Worm (Caenorhabditis elegans) whole organism, L4 larva: ENCODE results near the gene haao-1.
A peak's percentile ranks its signal among the peaks of the same experiment; 100 is the strongest.

Experiments
- F10B5.3 ChIP-seq: sonication (generic microtip); optimal IDR thresholded peaks from 2 replicates; lab custom pipeline; 2016; ENCODE audit warnings: mild to moderate bottlenecking, missing genetic modification characterization, missing compliant biosample characterization
- F26F4.8 ChIP-seq: fragments of 200-800 bp; sonication (Bioruptor generic); conservative IDR thresholded peaks from 2 replicates; pipeline ENCODE4 v1.3.6; 2022; ENCODE audit warnings: missing genetic modification characterization, missing compliant biosample characterization
- F37D6.2 ChIP-seq: sonication (generic microtip); optimal IDR thresholded peaks from 2 replicates; lab custom pipeline; 2016; ENCODE audit warnings: mild to moderate bottlenecking, missing genetic modification characterization, missing compliant biosample characterization
- F49E8.2 ChIP-seq: sonication (generic microtip); optimal IDR thresholded peaks from 2 replicates; lab custom pipeline; 2016; ENCODE audit warnings: missing compliant biosample characterization, mild to moderate bottlenecking, missing genetic modification characterization, borderline replicate concordance
- R02D3.7 ChIP-seq: fragments of 150-350 bp; sonication (generic microtip); optimal IDR thresholded peaks from 3 replicates; lab custom pipeline; 2014; ENCODE audit warnings: missing biosample characterization, missing genetic modification characterization
- T26A8.4 ChIP-seq: fragments of 200-800 bp; sonication (Bioruptor generic); IDR thresholded peaks from 2 replicates; pipeline ENCODE4 v1.3.6; 2022; ENCODE audit warnings: missing genetic modification characterization, missing compliant biosample characterization
- Y105C5A.15 ChIP-seq: fragments of 200-800 bp; sonication (Bioruptor generic); IDR thresholded peaks from 2 replicates; pipeline ENCODE4 v1.3.6; 2022; ENCODE audit warnings: missing genetic modification characterization, missing compliant biosample characterization
- Y75B8A.6 ChIP-seq: fragments of 200-800 bp; sonication (Bioruptor generic); IDR thresholded peaks from 2 replicates; pipeline ENCODE4 v1.3.6; 2022; ENCODE audit warnings: missing genetic modification reagents, missing genetic modification characterization, missing compliant biosample characterization
- ZK337.2 ChIP-seq: fragments of 200-800 bp; sonication (Bioruptor generic); IDR thresholded peaks from 2 replicates; pipeline ENCODE4 v1.3.6; 2022; ENCODE audit warnings: missing genetic modification reagents, missing genetic modification characterization, missing compliant biosample characterization
- ZK546.5 ChIP-seq, 2 experiments: sonication (generic microtip); optimal IDR thresholded peaks; 2 replicates each; lab custom pipeline; 2017; ENCODE audit warnings: missing biosample characterization in 2 of 2, missing genetic modification characterization in 2 of 2
- aha-1 ChIP-seq: fragments of 150-350 bp; peaks from one replicate; lab custom pipeline; 2014; ENCODE audit warnings: missing biosample characterization, missing genetic modification characterization
- ceh-20 ChIP-seq: fragments of 200-800 bp; sonication (Bioruptor generic); IDR thresholded peaks from 2 replicates; pipeline ENCODE4 v1.3.6; 2022; ENCODE audit warnings: missing genetic modification reagents, missing genetic modification characterization, missing compliant biosample characterization
- ceh-62 ChIP-seq: sonication (generic microtip); optimal IDR thresholded peaks from 2 replicates; lab custom pipeline; 2017; ENCODE audit warnings: missing biosample characterization, missing genetic modification characterization
- cey-2 ChIP-seq: sonication (generic microtip); optimal IDR thresholded peaks from 3 replicates; lab custom pipeline; 2017; ENCODE audit warnings: missing genetic modification characterization, mild to moderate bottlenecking, missing compliant biosample characterization, antibody characterized with exemption, borderline replicate concordance; ENCODE audit not compliant: insufficient read depth
- ctbp-1 ChIP-seq: fragments of 200-800 bp; sonication (Bioruptor generic); IDR thresholded peaks from 2 replicates; pipeline ENCODE4 v1.3.6; 2022; ENCODE audit warnings: missing genetic modification reagents, missing genetic modification characterization, missing compliant biosample characterization
- daf-12 ChIP-seq: fragments of 150-350 bp; optimal IDR thresholded peaks from 2 replicates; lab custom pipeline; 2014; ENCODE audit warnings: missing biosample characterization, missing genetic modification reagents, missing genetic modification characterization
- daf-16 ChIP-seq, 3 experiments: sonication (generic microtip); optimal IDR thresholded peaks; 2 replicates each; lab custom pipeline; 2016 to 2017; ENCODE audit warnings: missing genetic modification characterization in 3 of 3, missing genetic modification reagents in 3 of 3, mild to moderate bottlenecking in 2 of 3, missing compliant biosample characterization in 2 of 3, missing biosample characterization in 1 of 3, moderate library complexity in 1 of 3
- dmd-8 ChIP-seq: fragments of 200-800 bp; sonication (Bioruptor generic); IDR thresholded peaks from 2 replicates; pipeline ENCODE4 v1.3.6; 2022; ENCODE audit warnings: missing genetic modification characterization, missing compliant biosample characterization
- dmd-9 ChIP-seq: fragments of 200-800 bp; sonication (Bioruptor generic); IDR thresholded peaks from 2 replicates; pipeline ENCODE4 v1.3.6; 2022; ENCODE audit warnings: missing genetic modification reagents, missing genetic modification characterization, missing compliant biosample characterization
- duxl-1 ChIP-seq: sonication (generic microtip); optimal IDR thresholded peaks from 2 replicates; lab custom pipeline; 2016; ENCODE audit warnings: mild to moderate bottlenecking, missing genetic modification characterization, moderate library complexity, missing compliant biosample characterization; ENCODE audit not compliant: poor library complexity
- dve-1 ChIP-seq: sonication (generic microtip); optimal IDR thresholded peaks from 2 replicates; lab custom pipeline; 2017; ENCODE audit warnings: antibody characterized with exemption, mild to moderate bottlenecking, missing genetic modification characterization, missing compliant biosample characterization; ENCODE audit not compliant: insufficient read depth
- egl-43 ChIP-seq: fragments of 200-800 bp; sonication (Bioruptor generic); IDR thresholded peaks from 2 replicates; pipeline ENCODE4 v1.3.6; 2022; ENCODE audit warnings: missing genetic modification reagents, missing genetic modification characterization, missing compliant biosample characterization
- fkh-10 ChIP-seq: fragments of 150-350 bp; optimal IDR thresholded peaks from 2 replicates; lab custom pipeline; 2014; ENCODE audit warnings: missing biosample characterization, missing genetic modification reagents, missing genetic modification characterization
- lim-7 ChIP-seq: fragments of 200-800 bp; sonication (Bioruptor generic); IDR thresholded peaks from 2 replicates; pipeline ENCODE4 v1.3.6; 2022; ENCODE audit warnings: missing genetic modification characterization, missing compliant biosample characterization
- lin-15B ChIP-seq: fragments of 150-350 bp; sonication (generic microtip); optimal IDR thresholded peaks from 3 replicates; lab custom pipeline; 2014; ENCODE audit warnings: missing biosample characterization, missing genetic modification characterization
- lin-38 ChIP-seq: fragments of 200-800 bp; sonication (Bioruptor generic); IDR thresholded peaks from 2 replicates; pipeline ENCODE4 v1.3.6; 2022; ENCODE audit warnings: missing genetic modification reagents, missing genetic modification characterization, missing compliant biosample characterization
- madf-5 ChIP-seq, 2 experiments: fragments of 200-800 bp; sonication (Bioruptor generic); IDR thresholded peaks; 2 replicates each; pipeline ENCODE4 v1.3.6; 2022; ENCODE audit warnings: missing compliant biosample characterization in 2 of 2, missing genetic modification characterization in 2 of 2
- mdl-1 ChIP-seq, 2 experiments: fragments of 150-350 bp in 1 of 2; sonication (generic microtip) in 1 of 2; optimal IDR thresholded peaks; 2 replicates each; lab custom pipeline; 2014 to 2017; ENCODE audit warnings: missing biosample characterization in 2 of 2, missing genetic modification characterization in 2 of 2
- mes-2 ChIP-seq: sonication (generic microtip); optimal IDR thresholded peaks from 2 replicates; lab custom pipeline; 2016; ENCODE audit warnings: missing genotype, mild to moderate bottlenecking, missing genetic modification characterization, missing compliant biosample characterization; ENCODE audit not compliant: poor library complexity, severe bottlenecking
- mxl-3 ChIP-seq: fragments of 200-800 bp; sonication (Bioruptor generic); optimal IDR thresholded peaks from 2 replicates; lab custom pipeline; 2018; ENCODE audit warnings: mild to moderate bottlenecking, missing genetic modification characterization, missing compliant biosample characterization
- nhr-10 ChIP-seq: fragments of 150-350 bp; optimal IDR thresholded peaks from 2 replicates; lab custom pipeline; 2014; ENCODE audit warnings: missing biosample characterization, missing genetic modification characterization
- nhr-11 ChIP-seq: fragments of 150-350 bp; optimal IDR thresholded peaks from 2 replicates; lab custom pipeline; 2014; ENCODE audit warnings: missing biosample characterization, missing genetic modification characterization
- nhr-237 ChIP-seq: sonication (generic microtip); optimal IDR thresholded peaks from 2 replicates; lab custom pipeline; 2017; ENCODE audit warnings: missing biosample characterization, missing genetic modification characterization
- nhr-42 ChIP-seq: fragments of 200-800 bp; sonication (Bioruptor generic); IDR thresholded peaks from 2 replicates; pipeline ENCODE4 v1.3.6; 2022; ENCODE audit warnings: missing genetic modification characterization, missing compliant biosample characterization
- nhr-77 ChIP-seq: fragments of 150-350 bp; optimal IDR thresholded peaks from 2 replicates; lab custom pipeline; 2014; ENCODE audit warnings: missing biosample characterization, missing genetic modification characterization
- pha-4 ChIP-seq, 2 experiments: fragments of 150-350 bp in 1 of 2; fragments of 200-800 bp in 1 of 2; sonication (Bioruptor generic) in 1 of 2; IDR thresholded peaks in 1 of 2; optimal IDR thresholded peaks in 1 of 2; 2 replicates each; pipeline versions ENCODE4 v1.3.6 to Lab custom; 2014 to 2022; ENCODE audit warnings: missing genetic modification characterization in 2 of 2, missing genetic modification reagents in 2 of 2, missing biosample characterization in 1 of 2, missing compliant biosample characterization in 1 of 2
- pqm-1 ChIP-seq: sonication (generic microtip); optimal IDR thresholded peaks from 2 replicates; lab custom pipeline; 2017; ENCODE audit warnings: missing biosample characterization, missing genetic modification characterization
- saeg-2 ChIP-seq: fragments of 200-800 bp; sonication (Bioruptor generic); IDR thresholded peaks from 2 replicates; pipeline ENCODE4 v1.3.6; 2022; ENCODE audit warnings: missing genetic modification reagents, missing genetic modification characterization, missing compliant biosample characterization
- set-16 ChIP-seq: fragments of 200-800 bp; sonication (Bioruptor generic); IDR thresholded peaks from 2 replicates; pipeline ENCODE4 v1.3.6; 2022; ENCODE audit warnings: missing genetic modification reagents, missing genetic modification characterization, missing compliant biosample characterization
- skn-1 ChIP-seq: fragments of 150-350 bp; optimal IDR thresholded peaks from 2 replicates; lab custom pipeline; 2014; ENCODE audit warnings: missing biosample characterization, missing genetic modification characterization
- spr-1 ChIP-seq: sonication (generic microtip); optimal IDR thresholded peaks from 2 replicates; lab custom pipeline; 2016; ENCODE audit warnings: mild to moderate bottlenecking, missing genetic modification characterization, missing compliant biosample characterization
- unc-130 ChIP-seq: sonication (generic microtip); optimal IDR thresholded peaks from 2 replicates; lab custom pipeline; 2016; ENCODE audit warnings: missing genetic modification reagents, missing genetic modification characterization, missing compliant biosample characterization
- unc-39 ChIP-seq: sonication (generic microtip); optimal IDR thresholded peaks from 2 replicates; lab custom pipeline; 2017; ENCODE audit warnings: missing biosample characterization, missing genetic modification characterization
- unc-62 ChIP-seq, 3 experiments: fragments of 150-350 bp in 1 of 3; sonication (generic microtip); optimal IDR thresholded peaks in 2 of 3; peaks in 1 of 3; 1 replicate in 1 of 3; 2 replicates in 2 of 3; lab custom pipeline; 2014 to 2017; ENCODE audit warnings: missing biosample characterization in 3 of 3, missing genetic modification characterization in 3 of 3, missing genetic modification reagents in 3 of 3, missing genotype in 1 of 3
- vab-7 ChIP-seq: fragments of 200-800 bp; sonication (Bioruptor generic); IDR thresholded peaks from 2 replicates; pipeline ENCODE4 v1.3.6; 2022; ENCODE audit warnings: missing genetic modification reagents, missing genetic modification characterization, missing compliant biosample characterization
- zag-1 ChIP-seq: fragments of 150-350 bp; optimal IDR thresholded peaks from 2 replicates; lab custom pipeline; 2014; ENCODE audit warnings: missing biosample characterization, missing genetic modification characterization
- zfp-2 ChIP-seq: sonication (generic microtip); optimal IDR thresholded peaks from 2 replicates; lab custom pipeline; 2016; ENCODE audit warnings: mild to moderate bottlenecking, missing genetic modification characterization, missing compliant biosample characterization
- ztf-7 ChIP-seq: fragments of 150-350 bp; optimal IDR thresholded peaks from 2 replicates; lab custom pipeline; 2014; ENCODE audit warnings: missing biosample characterization, missing genetic modification characterization

Gene haao-1

ce11 chrV:9503152-9503817, 1.4 kb upstream of the haao-1 start (continued):
- TF ChIP-seq duxl-1 (tag; lab: Kevin White, UChicago), result peak; percentile 65
- peak; percentile 81 for TF ChIP-seq nhr-42 (GFP tag; lab: Robert Waterston, UW)
- no peak for TF ChIP-seq ceh-62 (tag; lab: Kevin White, UChicago)
- TF ChIP-seq Y105C5A.15 (GFP tag; lab: Robert Waterston, UW), result no peak
- TF ChIP-seq aha-1 (tag; lab: Kevin White, UChicago), result peak; percentile 95
- TF ChIP-seq nhr-11 (tag; lab: Kevin White, UChicago), result no peak
- no peak for TF ChIP-seq zfp-2 (tag; lab: Kevin White, UChicago)
- no peak for TF ChIP-seq fkh-10 (GFP tag; lab: Kevin White, UChicago)
- TF ChIP-seq pqm-1 (tag; lab: Kevin White, UChicago), result no peak
- TF ChIP-seq madf-5 (GFP tag; IDR thresholded peaks at IDR 0.05; lab: Robert Waterston, UW), result peak; percentile 72 to 73; a peak in 1 of 4 replicates
- TF ChIP-seq saeg-2, result peak; percentile 49; the same call in 1 of the 2 replicates
- no peak for TF ChIP-seq unc-130 (GFP tag; lab: Kevin White, UChicago)
- TF ChIP-seq lin-15B, result no peak
- no peak for TF ChIP-seq ZK546.5 (tag; optimal IDR thresholded peaks at IDR 0.05; lab: Kevin White, UChicago)
- peak; percentile 54 for TF ChIP-seq mxl-3
- TF ChIP-seq lin-38, result no peak; the same call in 1 of the 2 replicates
- no peak for TF ChIP-seq F49E8.2 (tag; lab: Kevin White, UChicago)
- TF ChIP-seq skn-1 (tag; lab: Kevin White, UChicago), result no peak
- TF ChIP-seq F10B5.3 (tag; lab: Kevin White, UChicago), result no peak
- peak; percentile 88 for TF ChIP-seq T26A8.4 (GFP tag; lab: Robert Waterston, UW)
- TF ChIP-seq ceh-20, result peak; percentile 84
- TF ChIP-seq F26F4.8 (GFP tag; lab: Robert Waterston, UW), result peak; percentile 77; the same call in 1 of the 2 replicates
- TF ChIP-seq spr-1 (tag; lab: Kevin White, UChicago), result peak; percentile 41
- no peak for TF ChIP-seq zag-1 (tag; lab: Kevin White, UChicago)
- no peak for TF ChIP-seq set-16 (GFP tag; lab: Robert Waterston, UW)
- no peak for TF ChIP-seq cey-2 (tag; lab: Kevin White, UChicago)
- no peak for TF ChIP-seq unc-39 (tag; lab: Kevin White, UChicago)
- TF ChIP-seq egl-43, result no peak; the same call in 1 of the 2 replicates
- TF ChIP-seq daf-12 (tag; lab: Kevin White, UChicago), result no peak
- peak; percentile 12 for TF ChIP-seq nhr-77
- no peak for TF ChIP-seq nhr-10
- TF ChIP-seq F37D6.2 (tag; lab: Kevin White, UChicago), result peak; percentile 35
- no peak for TF ChIP-seq nhr-237 (tag; lab: Kevin White, UChicago)
- peak in 1 of 2 experiments; percentile 93 for TF ChIP-seq unc-62 (GFP tag; optimal IDR thresholded peaks at IDR 0.05 in 1 of 2; lab: Kevin White, UChicago)
- no peak for TF ChIP-seq unc-62 (tag; optimal IDR thresholded peaks at IDR 0.05; lab: Kevin White, UChicago)
- TF ChIP-seq Y75B8A.6 (GFP tag; lab: Robert Waterston, UW), result 0 out of 2 replicates have a peak, but pooled peaks have one; percentile 80
- TF ChIP-seq mes-2 (tag; lab: Kevin White, UChicago), result peak; percentile 71
- no peak for TF ChIP-seq dve-1
- TF ChIP-seq ctbp-1, result peak; percentile 87
- peak; percentile 87 for TF ChIP-seq lim-7 (GFP tag; lab: Robert Waterston, UW)
- peak in 1 of 2 experiments; percentile 81 for TF ChIP-seq daf-16 (GFP tag; optimal IDR thresholded peaks at IDR 0.05; lab: Kevin White, UChicago)
- TF ChIP-seq daf-16 (tag; optimal IDR thresholded peaks at IDR 0.05; lab: Kevin White, UChicago), result peak; percentile 51
- no peak for TF ChIP-seq mdl-1 (tag; optimal IDR thresholded peaks at IDR 0.05; lab: Kevin White, UChicago)
- peak; percentile 97 for TF ChIP-seq dmd-8 (GFP tag; lab: Robert Waterston, UW)
- TF ChIP-seq pha-4 (GFP tag; IDR thresholded peaks at IDR 0.05; lab: Robert Waterston, UW), result peak; percentile 88; the same call in 1 of the 2 replicates
- no peak for TF ChIP-seq pha-4 (tag; optimal IDR thresholded peaks at IDR 0.05; lab: Kevin White, UChicago)
- TF ChIP-seq ztf-7, result no peak
- TF ChIP-seq vab-7 (GFP tag; lab: Robert Waterston, UW), result peak; percentile 80
- 0 out of 2 replicates have a peak, but pooled peaks have one; percentile 49 for TF ChIP-seq dmd-9 (GFP tag; lab: Robert Waterston, UW)
- peak; percentile 87 for TF ChIP-seq ZK337.2 (GFP tag; lab: Robert Waterston, UW)
- no peak for TF ChIP-seq R02D3.7
